Fruit fly (Drosophila melanogaster) whole organism, embryonic: Measurements from ENCODE around the gene CG14088.

Source experiments
- B-H2 ChIP-seq: fragments of 200-800 bp; sonication (Bioruptor generic); optimal IDR thresholded peaks from 2 replicates; lab custom pipeline; 2018; ENCODE audit warnings: missing biosample characterization, mild to moderate bottlenecking, missing genetic modification characterization
- CG10366 ChIP-seq: fragments of 200-800 bp; sonication (Bioruptor generic); IDR thresholded peaks from 2 replicates; pipeline ENCODE4 v1.3.6; 2022; ENCODE audit warnings: missing biosample characterization, missing genetic modification characterization
- CG10462 ChIP-seq: fragments of 200-800 bp; sonication (Bioruptor generic); optimal IDR thresholded peaks from 2 replicates; lab custom pipeline; 2016; ENCODE audit warnings: missing biosample characterization, missing genetic modification characterization
- CG10959 ChIP-seq: fragments of 200-800 bp; sonication (Bioruptor generic); IDR thresholded peaks from 2 replicates; pipeline ENCODE4 v1.3.6; 2022; ENCODE audit warnings: missing biosample characterization, missing genetic modification characterization
- CG11723 ChIP-seq: fragments of 200-800 bp; sonication (Bioruptor generic); optimal IDR thresholded peaks from 2 replicates; lab custom pipeline; 2017; ENCODE audit warnings: missing biosample characterization, mild to moderate bottlenecking, missing genetic modification characterization
- CG12104 ChIP-seq: fragments of 200-800 bp; sonication (Bioruptor generic); optimal IDR thresholded peaks from 3 replicates; lab custom pipeline; 2016; ENCODE audit warnings: missing biosample characterization, missing genetic modification characterization
- CG12391 ChIP-seq: fragments of 200-800 bp; sonication (Bioruptor generic); optimal IDR thresholded peaks from 3 replicates; lab custom pipeline; 2018; ENCODE audit warnings: missing biosample characterization, mild to moderate bottlenecking, missing genetic modification characterization, moderate library complexity
- CG13287 ChIP-seq: fragments of 200-800 bp; sonication (Bioruptor generic); IDR thresholded peaks from 2 replicates; pipeline ENCODE4 v1.3.6; 2022; ENCODE audit warnings: missing biosample characterization, missing genetic modification characterization; ENCODE audit not compliant: partially characterized antibody
- CG14860 ChIP-seq: fragments of 200-800 bp; sonication (Bioruptor generic); IDR thresholded peaks from 3 replicates; pipeline ENCODE4 v1.3.6; 2022; ENCODE audit warnings: missing biosample characterization, missing genetic modification characterization; ENCODE audit not compliant: partially characterized antibody
- CG2678 ChIP-seq: fragments of 200-800 bp; sonication (Bioruptor generic); optimal IDR thresholded peaks from 3 replicates; lab custom pipeline; 2019; ENCODE audit warnings: missing biosample characterization, mild to moderate bottlenecking, missing genetic modification characterization, moderate library complexity
- CG2712 ChIP-seq: fragments of 200-800 bp; optimal IDR thresholded peaks from 3 replicates; lab custom pipeline; 2019; ENCODE audit warnings: missing biosample characterization, mild to moderate bottlenecking, missing genetic modification characterization, moderate library complexity
- CG2889 ChIP-seq: fragments of 200-800 bp; sonication (Bioruptor generic); IDR thresholded peaks from 3 replicates; pipeline ENCODE4 v1.3.6; 2022; ENCODE audit warnings: missing biosample characterization, missing genetic modification characterization
- CG3163 ChIP-seq: fragments of 200-800 bp; sonication (Bioruptor generic); optimal IDR thresholded peaks from 3 replicates; lab custom pipeline; 2016; ENCODE audit warnings: missing biosample characterization, missing genetic modification characterization
- CG34376 ChIP-seq: fragments of 200-800 bp; sonication (Bioruptor generic); optimal IDR thresholded peaks from 2 replicates; lab custom pipeline; 2018; ENCODE audit warnings: missing biosample characterization, mild to moderate bottlenecking, missing genetic modification characterization
- CG3847 ChIP-seq: fragments of 200-800 bp; sonication (Bioruptor generic); IDR thresholded peaks from 2 replicates; pipeline ENCODE4 v1.3.6; 2022; ENCODE audit warnings: missing biosample characterization, missing genetic modification characterization
- CG4617 ChIP-seq: fragments of 200-800 bp; sonication (Bioruptor generic); optimal IDR thresholded peaks from 3 replicates; lab custom pipeline; 2016; ENCODE audit warnings: missing biosample characterization, missing genetic modification characterization, borderline replicate concordance
- CG4854 ChIP-seq: fragments of 200-800 bp; sonication (Bioruptor generic); optimal IDR thresholded peaks from 2 replicates; lab custom pipeline; 2016; ENCODE audit warnings: missing biosample characterization, missing genetic modification characterization, inconsistent platforms
- CG6765 ChIP-seq: fragments of 200-800 bp; sonication (Bioruptor generic); optimal IDR thresholded peaks from 3 replicates; lab custom pipeline; 2017; ENCODE audit warnings: missing biosample characterization, mild to moderate bottlenecking, missing genetic modification characterization
- CG6813 ChIP-seq: fragments of 200-800 bp; sonication (Bioruptor generic); optimal IDR thresholded peaks from 2 replicates; lab custom pipeline; 2017; ENCODE audit warnings: missing biosample characterization, missing genetic modification characterization, mild to moderate bottlenecking, moderate library complexity, missing genetic modification reagents
- CG7745 ChIP-seq: fragments of 200-800 bp; sonication (Bioruptor generic); optimal IDR thresholded peaks from 2 replicates; lab custom pipeline; 2018; ENCODE audit warnings: missing biosample characterization, mild to moderate bottlenecking, missing genetic modification characterization, moderate library complexity
- CG7963 ChIP-seq: fragments of 200-800 bp; sonication (Bioruptor generic); IDR thresholded peaks from 3 replicates; pipeline ENCODE4 v1.3.6; 2022; ENCODE audit warnings: missing biosample characterization, missing genetic modification characterization; ENCODE audit not compliant: partially characterized antibody
- CG8089 ChIP-seq: fragments of 200-800 bp; sonication (Bioruptor generic); optimal IDR thresholded peaks from 3 replicates; lab custom pipeline; 2016; ENCODE audit warnings: missing biosample characterization, missing genetic modification characterization
- CHES-1-like ChIP-seq: fragments of 200-800 bp; sonication (Bioruptor generic); optimal IDR thresholded peaks from 2 replicates; lab custom pipeline; 2016; ENCODE audit warnings: missing biosample characterization, missing genetic modification characterization
- Chrac-16 ChIP-seq: fragments of 200-800 bp; sonication (Bioruptor generic); optimal IDR thresholded peaks from 3 replicates; lab custom pipeline; 2016; ENCODE audit warnings: missing biosample characterization, missing genetic modification characterization
- Dek ChIP-seq: fragments of 200-800 bp; sonication (Bioruptor generic); optimal IDR thresholded peaks from 3 replicates; lab custom pipeline; 2019; ENCODE audit warnings: missing biosample characterization, mild to moderate bottlenecking, missing genetic modification characterization, moderate library complexity
- Doc2 ChIP-seq: fragments of 200-800 bp; sonication (Bioruptor generic); IDR thresholded peaks from 2 replicates; pipeline ENCODE4 v1.3.6; 2022; ENCODE audit warnings: missing biosample characterization, missing genetic modification characterization
- E2f1 ChIP-seq: fragments of 200-800 bp; sonication (Bioruptor generic); IDR thresholded peaks from 2 replicates; pipeline ENCODE4 v1.3.6; 2022; ENCODE audit warnings: missing biosample characterization, missing genetic modification characterization
- Fer1 ChIP-seq: fragments of 200-800 bp; sonication (Bioruptor generic); optimal IDR thresholded peaks from 2 replicates; lab custom pipeline; 2017; ENCODE audit warnings: missing biosample characterization, mild to moderate bottlenecking, missing genetic modification characterization
- Lpt ChIP-seq: fragments of >200 bp; optimal IDR thresholded peaks from 2 replicates; lab custom pipeline; 2018; ENCODE audit warnings: missing biosample characterization, missing genetic modification characterization
- Scr ChIP-seq: fragments of 200-800 bp; sonication (Bioruptor generic); IDR thresholded peaks from 2 replicates; pipeline ENCODE4 v1.3.6; 2022; ENCODE audit warnings: missing biosample characterization, missing genetic modification characterization; ENCODE audit not compliant: partially characterized antibody
- Sry-β ChIP-seq: fragments of 200-800 bp; sonication (Bioruptor generic); optimal IDR thresholded peaks from 2 replicates; lab custom pipeline; 2018; ENCODE audit warnings: missing biosample characterization, mild to moderate bottlenecking, missing genetic modification characterization, moderate library complexity
- Xbp1 ChIP-seq: fragments of 200-800 bp; sonication (Bioruptor generic); optimal IDR thresholded peaks from 3 replicates; lab custom pipeline; 2016; ENCODE audit warnings: missing biosample characterization, mild to moderate bottlenecking, missing genetic modification characterization
- ara ChIP-seq: fragments of 200-800 bp; sonication (Bioruptor generic); IDR thresholded peaks from 2 replicates; pipeline ENCODE4 v1.3.6; 2022; ENCODE audit warnings: missing biosample characterization, missing genetic modification characterization
- bab2 ChIP-seq: fragments of 200-800 bp; sonication (Bioruptor generic); optimal IDR thresholded peaks from 2 replicates; lab custom pipeline; 2016; ENCODE audit warnings: missing biosample characterization, missing genetic modification characterization
- ems ChIP-seq: fragments of 200-800 bp; sonication (Bioruptor generic); optimal IDR thresholded peaks from 3 replicates; lab custom pipeline; 2016; ENCODE audit warnings: missing biosample characterization, missing genetic modification characterization
- inv ChIP-seq: fragments of 200-800 bp; sonication (Bioruptor generic); IDR thresholded peaks from 2 replicates; pipeline ENCODE4 v1.3.6; 2022; ENCODE audit warnings: missing biosample characterization, missing genetic modification characterization; ENCODE audit not compliant: partially characterized antibody
- knrl ChIP-seq: fragments of 200-800 bp; sonication (Bioruptor generic); IDR thresholded peaks from 3 replicates; pipeline ENCODE4 v1.3.6; 2022; ENCODE audit warnings: missing biosample characterization, missing genetic modification characterization; ENCODE audit not compliant: partially characterized antibody
- lmd ChIP-seq: fragments of 200-800 bp; sonication (Bioruptor generic); IDR thresholded peaks from 2 replicates; pipeline ENCODE4 v1.3.6; 2022; ENCODE audit warnings: missing biosample characterization, missing genetic modification characterization
- maf-S ChIP-seq: fragments of 200-800 bp; sonication (Bioruptor generic); optimal IDR thresholded peaks from 2 replicates; lab custom pipeline; 2016; ENCODE audit warnings: missing biosample characterization, missing genetic modification characterization
- nmo ChIP-seq: fragments of 200-800 bp; sonication (Bioruptor generic); optimal IDR thresholded peaks from 2 replicates; lab custom pipeline; 2018; ENCODE audit warnings: missing biosample characterization, mild to moderate bottlenecking, missing genetic modification characterization, moderate library complexity
- pb ChIP-seq: fragments of 200-800 bp; sonication (Bioruptor generic); optimal IDR thresholded peaks from 3 replicates; lab custom pipeline; 2016; ENCODE audit warnings: missing biosample characterization, missing genetic modification characterization
- prd ChIP-seq, 3 experiments: fragments of >200 bp in 2 of 3; fragments of 200-800 bp in 1 of 3; sonication (Bioruptor generic) in 1 of 3; optimal IDR thresholded peaks in 2 of 3; IDR thresholded peaks in 1 of 3; 2 replicates in 2 of 3; 3 replicates in 1 of 3; pipeline versions ENCODE4 v1.3.6 to Lab custom; 2017 to 2022; ENCODE audit warnings: missing biosample characterization in 1 of 3, missing genetic modification characterization in 1 of 3
- repo ChIP-seq: fragments of 200-800 bp; sonication (Bioruptor generic); optimal IDR thresholded peaks from 2 replicates; lab custom pipeline; 2016; ENCODE audit warnings: missing biosample characterization, missing genetic modification characterization
- rib ChIP-seq: fragments of 200-800 bp; sonication (Bioruptor generic); IDR thresholded peaks from 2 replicates; pipeline ENCODE4 v1.3.6; 2022; ENCODE audit warnings: missing biosample characterization, missing genetic modification characterization
- row ChIP-seq: fragments of 200-800 bp; sonication (Bioruptor generic); IDR thresholded peaks from 3 replicates; pipeline ENCODE4 v1.3.6; 2022; ENCODE audit warnings: missing biosample characterization, missing genetic modification characterization
- salm ChIP-seq: fragments of 200-800 bp; sonication (Bioruptor generic); optimal IDR thresholded peaks from 2 replicates; lab custom pipeline; 2018; ENCODE audit warnings: missing biosample characterization, mild to moderate bottlenecking, missing genetic modification characterization
- sisA ChIP-seq: fragments of 200-800 bp; sonication (Bioruptor generic); IDR thresholded peaks from 2 replicates; pipeline ENCODE4 v1.3.6; 2022; ENCODE audit warnings: missing biosample characterization, missing genetic modification characterization
- tll ChIP-seq, 2 experiments: fragments of 200-800 bp in 1 of 2; fragments of >200 bp in 1 of 2; sonication (Bioruptor generic) in 1 of 2; optimal IDR thresholded peaks; 2 replicates each; lab custom pipeline; 2017 to 2019; ENCODE audit warnings: missing biosample characterization in 2 of 2, missing genetic modification characterization in 2 of 2, mild to moderate bottlenecking in 1 of 2, moderate library complexity in 1 of 2
- tna ChIP-seq: fragments of 200-800 bp; sonication (Bioruptor generic); IDR thresholded peaks from 2 replicates; pipeline ENCODE4 v1.3.6; 2022; ENCODE audit warnings: missing biosample characterization, missing genetic modification characterization; ENCODE audit not compliant: partially characterized antibody
- vvl ChIP-seq: fragments of 200-800 bp; sonication (Bioruptor generic); IDR thresholded peaks from 2 replicates; pipeline ENCODE4 v1.3.6; 2022; ENCODE audit warnings: missing biosample characterization, missing genetic modification characterization

Gene CG14088

dm6 chr3L:19265761-19266160, 4.7 kb downstream of the CG14088 start, which contains the start of gene CG45081:
CG45081 (plus strand) TSS chr3L:19266061.
- no peak for TF ChIP-seq Sry-β (GFP tag; lab: Kevin White, UChicago)
- no peak for TF ChIP-seq CG2889 (GFP tag; lab: Robert Waterston, UW)
- no peak for TF ChIP-seq CG12104
- TF ChIP-seq prd (optimal IDR thresholded peaks at IDR 0.05; lab: Kevin White, UChicago) = no peak
- TF ChIP-seq prd (GFP tag; IDR thresholded peaks at IDR 0.05; lab: Robert Waterston, UW) = no peak
- TF ChIP-seq E2f1 (GFP tag; lab: Robert Waterston, UW) = 0 out of 2 replicates have a peak, but pooled peaks have one; percentile 8
- no peak for TF ChIP-seq inv
- no peak for TF ChIP-seq bab2 (GFP tag; lab: Kevin White, UChicago)
- no peak for TF ChIP-seq maf-S
- TF ChIP-seq Doc2 (GFP tag; lab: Robert Waterston, UW) = 0 out of 2 replicates have a peak, but pooled peaks have one; percentile 16
- no peak for TF ChIP-seq pb (GFP tag; lab: Kevin White, UChicago)
- TF ChIP-seq salm = no peak
- TF ChIP-seq CG13287 = no peak
- TF ChIP-seq Dek (tag; lab: Kevin White, UChicago) = no peak

- TF ChIP-seq lmd (GFP tag; lab: Robert Waterston, UW) = peak; percentile 62
- no peak for TF ChIP-seq CG3163 (GFP tag; lab: Kevin White, UChicago)
- no peak for TF ChIP-seq CG7745 (tag; lab: Kevin White, UChicago)
- TF ChIP-seq CG11723 (GFP tag; lab: Kevin White, UChicago) = peak; percentile 51
- no peak for TF ChIP-seq repo
- TF ChIP-seq CG3847 (GFP tag; lab: Robert Waterston, UW) = peak; percentile 79
- no peak for TF ChIP-seq Lpt (GFP tag; lab: Kevin White, UChicago)
- peak; percentile 90 for TF ChIP-seq CG12391 (tag; lab: Kevin White, UChicago)
- TF ChIP-seq Fer1 = peak; percentile 83
- TF ChIP-seq row (GFP tag; lab: Robert Waterston, UW) = peak; percentile 89
- TF ChIP-seq Scr (GFP tag; lab: Robert Waterston, UW) = 0 out of 2 replicates have a peak, but pooled peaks have one; percentile 9
- peak; percentile 3 for TF ChIP-seq CG6765 (GFP tag; lab: Kevin White, UChicago)
- no peak for TF ChIP-seq tna (GFP tag; lab: Robert Waterston, UW)
- no peak for TF ChIP-seq rib (GFP tag; lab: Robert Waterston, UW)
- TF ChIP-seq knrl (GFP tag; lab: Robert Waterston, UW) = no peak
- peak; percentile 3 for TF ChIP-seq CG4854 (GFP tag; lab: Kevin White, UChicago)
- no peak for TF ChIP-seq CG10959
- peak; percentile 79 for TF ChIP-seq ara (GFP tag; lab: Robert Waterston, UW)
- TF ChIP-seq CG34376 (GFP tag; lab: Kevin White, UChicago) = peak; percentile 46
- peak; percentile 82 for TF ChIP-seq B-H2
- TF ChIP-seq sisA (GFP tag; lab: Robert Waterston, UW) = peak; percentile 42
- no peak for TF ChIP-seq CG8089 (GFP tag; lab: Kevin White, UChicago)
- peak in 1 of 2 experiments; percentile 36 for TF ChIP-seq tll (GFP tag; optimal IDR thresholded peaks at IDR 0.05; lab: Kevin White, UChicago)
- TF ChIP-seq CG10462 (GFP tag; lab: Kevin White, UChicago) = peak; percentile 15
- TF ChIP-seq CG2712 = peak; percentile 84
- peak; percentile 90 for TF ChIP-seq vvl
- peak; percentile 75 for TF ChIP-seq Xbp1
- TF ChIP-seq CG14860 = no peak
- peak; percentile 77 for TF ChIP-seq CG10366 (GFP tag; lab: Robert Waterston, UW)
- peak; percentile 80 for TF ChIP-seq CG2678 (tag; lab: Kevin White, UChicago)
- TF ChIP-seq CG6813 (GFP tag; lab: Kevin White, UChicago) = peak; percentile 45
- TF ChIP-seq CG7963 (GFP tag; lab: Robert Waterston, UW) = no peak
- peak; percentile 87 for TF ChIP-seq CG4617 (GFP tag; lab: Kevin White, UChicago)
- peak; percentile 30 for TF ChIP-seq ems (GFP tag; lab: Kevin White, UChicago)
- peak; percentile 82 for TF ChIP-seq nmo
- no peak for TF ChIP-seq CHES-1-like
- TF ChIP-seq Chrac-16 = peak; percentile 60
Observed at dm6 chr3L:19264141-19264487, 6.3 kb downstream of the CG14088 start, which contains the start of gene Max. Max (minus strand) TSS chr3L:19264184.
